Fruit fly (Drosophila melanogaster) S2 (cell line): Measurements from ENCODE around the gene CG17929.

ENCODE experiments used
- CG8478 ChIP-seq: fragments of >200 bp; optimal IDR thresholded peaks from 2 replicates; lab custom pipeline; 2018
- CTCF ChIP-seq, 2 experiments: fragments of >200 bp; optimal IDR thresholded peaks; 2 replicates each; lab custom pipeline; 2018

DNA sequence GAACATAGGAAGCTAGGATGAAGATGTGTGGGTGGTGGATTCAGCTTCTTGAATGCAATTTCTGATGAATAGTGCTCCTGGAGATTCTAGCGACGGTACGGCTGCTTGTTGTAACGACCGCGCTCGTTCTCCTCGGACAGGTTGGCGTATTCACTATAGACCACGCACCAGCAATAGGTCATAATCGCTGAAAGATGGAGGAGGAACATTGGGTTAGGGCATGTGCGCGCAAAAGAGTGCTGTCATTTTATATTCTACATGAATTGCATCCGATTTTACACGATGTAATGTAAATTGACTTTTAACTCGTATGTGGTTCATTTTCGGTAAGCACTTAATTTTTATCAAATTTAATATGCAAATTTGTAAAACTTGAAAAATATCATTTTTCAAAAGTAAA, 25.8 kb downstream of the CG17929 start:
- TF ChIP-seq CTCF (optimal IDR thresholded peaks at IDR 0.05; lab: Kevin White, UChicago) (peak; percentile 83 to 87), CG8478 (no peak)
